Worm (Caenorhabditis elegans) whole organism, early embryonic: ENCODE results near the gene C05B5.8.
A peak's percentile ranks its signal among the peaks of the same experiment; 100 is the strongest.

Source experiments
- B0310.2 ChIP-seq: sonication (generic microtip); optimal IDR thresholded peaks from 2 replicates; lab custom pipeline; 2016; ENCODE audit warnings: mild to moderate bottlenecking, missing genetic modification characterization, missing compliant biosample characterization
- F13C5.2 ChIP-seq: sonication (generic microtip); optimal IDR thresholded peaks from 2 replicates; lab custom pipeline; 2017; ENCODE audit warnings: mild to moderate bottlenecking, missing genetic modification characterization, inconsistent platforms, missing compliant biosample characterization
- aly-1 ChIP-seq: sonication (generic microtip); optimal IDR thresholded peaks from 2 replicates; lab custom pipeline; 2016; ENCODE audit warnings: missing genetic modification characterization, missing compliant biosample characterization
- ama-1 ChIP-seq: fragments of 150-350 bp; optimal IDR thresholded peaks from 2 replicates; lab custom pipeline; 2014
- ceh-13 ChIP-seq: fragments of 200-800 bp; sonication (Bioruptor generic); optimal IDR thresholded peaks from 2 replicates; lab custom pipeline; 2018; ENCODE audit warnings: mild to moderate bottlenecking, missing genetic modification characterization, missing compliant biosample characterization
- ceh-36 ChIP-seq: sonication (generic microtip); optimal IDR thresholded peaks from 2 replicates; lab custom pipeline; 2016; ENCODE audit warnings: missing genetic modification characterization, inconsistent platforms, missing compliant biosample characterization
- ets-7 ChIP-seq: sonication (generic microtip); optimal IDR thresholded peaks from 2 replicates; lab custom pipeline; 2016; ENCODE audit warnings: missing genotype, missing genetic modification characterization, missing compliant biosample characterization
- flt-1 ChIP-seq: fragments of 200-800 bp; sonication (Bioruptor generic); IDR thresholded peaks from 2 replicates; pipeline ENCODE4 v1.3.6; 2022; ENCODE audit warnings: missing genetic modification characterization, missing compliant biosample characterization
- hmbx-1 ChIP-seq: sonication (generic microtip); optimal IDR thresholded peaks from 2 replicates; lab custom pipeline; 2016; ENCODE audit warnings: mild to moderate bottlenecking, missing genetic modification characterization, missing compliant biosample characterization
- hmg-4 ChIP-seq: fragments of 200-800 bp; sonication (Bioruptor generic); optimal IDR thresholded peaks from 2 replicates; lab custom pipeline; 2018; ENCODE audit warnings: mild to moderate bottlenecking, missing genetic modification characterization, missing compliant biosample characterization
- hnd-1 ChIP-seq: sonication (generic microtip); optimal IDR thresholded peaks from 2 replicates; lab custom pipeline; 2016; ENCODE audit warnings: missing genetic modification characterization, missing compliant biosample characterization
- pes-1 ChIP-seq: fragments of 200-800 bp; sonication (Bioruptor generic); IDR thresholded peaks from 2 replicates; pipeline ENCODE4 v1.3.6; 2022; ENCODE audit warnings: missing genetic modification reagents, missing genetic modification characterization, missing compliant biosample characterization
- scrt-1 ChIP-seq: fragments of 200-800 bp; sonication (Bioruptor generic); IDR thresholded peaks from 2 replicates; pipeline ENCODE4 v1.3.6; 2022; ENCODE audit warnings: missing genetic modification characterization, missing compliant biosample characterization
- sea-1 ChIP-seq: fragments of 200-800 bp; sonication (Bioruptor generic); conservative IDR thresholded peaks from 2 replicates; pipeline ENCODE4 v1.3.6; 2022; ENCODE audit warnings: missing genetic modification characterization, missing compliant biosample characterization
- tbx-11 ChIP-seq: fragments of 200-800 bp; sonication (Bioruptor generic); IDR thresholded peaks from 2 replicates; pipeline ENCODE4 v1.3.6; 2022; ENCODE audit warnings: missing genetic modification characterization, missing compliant biosample characterization
- tbx-37 ChIP-seq: fragments of 200-800 bp; sonication (Bioruptor generic); conservative IDR thresholded peaks from 2 replicates; pipeline ENCODE4 v1.3.6; 2022; ENCODE audit warnings: missing genetic modification reagents, missing genetic modification characterization, missing compliant biosample characterization
- tra-4 ChIP-seq: sonication (generic microtip); optimal IDR thresholded peaks from 2 replicates; lab custom pipeline; 2017; ENCODE audit warnings: missing genetic modification characterization, missing compliant biosample characterization

Gene C05B5.8

ce11 chrIII:9982119-9982642, 24.4 kb downstream of the C05B5.8 start:
- no peak for TF ChIP-seq ama-1 (lab: Kevin White, UChicago)

ce11 chrIII:9973765-9974164, 32.8 kb downstream of the C05B5.8 start, which contains the start of gene R10E12.2:
Gene R10E12.2, minus strand, starts transcription at chrIII:9973865.
- TF ChIP-seq ceh-36 (tag; lab: Kevin White, UChicago) (no peak), scrt-1 (GFP tag; lab: Robert Waterston, UW) (no peak), hmg-4 (no peak), ets-7 (tag; lab: Kevin White, UChicago) (no peak), tbx-11 (GFP tag; lab: Robert Waterston, UW) (no peak), tbx-37 (no peak)

- TF ChIP-seq aly-1 (no peak), ceh-13 (GFP tag; lab: Kevin White, UChicago) (no peak), tbx-11 (GFP tag; lab: Robert Waterston, UW) (no peak), pes-1 (no peak), flt-1 (GFP tag; lab: Robert Waterston, UW) (no peak), B0310.2 (tag; lab: Kevin White, UChicago) (no peak), hnd-1 (tag; lab: Kevin White, UChicago) (no peak)
Observed at ce11 chrIII:9972192-9972811, 34.3 kb downstream of the C05B5.8 start.

ce11 chrIII:9969371-9969770, 37.2 kb downstream of the C05B5.8 start:
- TF ChIP-seq ceh-13 (GFP tag; lab: Kevin White, UChicago) (no peak), pes-1 (no peak), scrt-1 (GFP tag; lab: Robert Waterston, UW) (no peak), B0310.2 (tag; lab: Kevin White, UChicago) (no peak), ets-7 (tag; lab: Kevin White, UChicago) (no peak), hmg-4 (peak; percentile 43)

- peak; percentile 58 for TF ChIP-seq ceh-36 (tag; lab: Kevin White, UChicago)
- 0 out of 2 replicates have a peak, but pooled peaks have one; percentile 15 for TF ChIP-seq pes-1
- no peak for TF ChIP-seq hmg-4
Observed at ce11 chrIII:9965444-9965843, 41.1 kb downstream of the C05B5.8 start.

- TF ChIP-seq F13C5.2 = no peak
- TF ChIP-seq B0310.2 (tag; lab: Kevin White, UChicago) = no peak
- TF ChIP-seq pes-1 = no peak
- no peak for TF ChIP-seq ets-7 (tag; lab: Kevin White, UChicago)
- TF ChIP-seq tbx-11 (GFP tag; lab: Robert Waterston, UW) = no peak
- no peak for TF ChIP-seq ceh-13 (GFP tag; lab: Kevin White, UChicago)
- TF ChIP-seq scrt-1 (GFP tag; lab: Robert Waterston, UW) = no peak
- TF ChIP-seq tra-4 = no peak
- no peak for TF ChIP-seq hnd-1 (tag; lab: Kevin White, UChicago)
- no peak for TF ChIP-seq sea-1 (GFP tag; lab: Robert Waterston, UW)
- TF ChIP-seq tbx-37 = no peak
Observed at ce11 chrIII:9964416-9964815, 42.2 kb downstream of the C05B5.8 start.

- TF ChIP-seq ama-1 (lab: Kevin White, UChicago) (no peak), sea-1 (GFP tag; lab: Robert Waterston, UW) (no peak), tra-4 (no peak), pes-1 (no peak), tbx-11 (GFP tag; lab: Robert Waterston, UW) (no peak), ceh-13 (GFP tag; lab: Kevin White, UChicago) (no peak), tbx-37 (no peak), F13C5.2 (no peak), hmg-4 (no peak), aly-1 (no peak), hmbx-1 (tag; lab: Kevin White, UChicago) (no peak), ceh-36 (tag; lab: Kevin White, UChicago) (no peak), scrt-1 (GFP tag; lab: Robert Waterston, UW) (no peak), hnd-1 (tag; lab: Kevin White, UChicago) (no peak)
Observed at ce11 chrIII:9963447-9963846, 43.1 kb downstream of the C05B5.8 start.

- TF ChIP-seq ets-7 (tag; lab: Kevin White, UChicago) (no peak), tra-4 (no peak), ceh-36 (tag; lab: Kevin White, UChicago) (no peak), tbx-11 (GFP tag; lab: Robert Waterston, UW) (no peak), pes-1 (no peak), flt-1 (GFP tag; lab: Robert Waterston, UW) (no peak), hmg-4 (no peak), sea-1 (GFP tag; lab: Robert Waterston, UW) (no peak), hmbx-1 (tag; lab: Kevin White, UChicago) (no peak), ceh-13 (GFP tag; lab: Kevin White, UChicago) (no peak), F13C5.2 (no peak), hnd-1 (tag; lab: Kevin White, UChicago) (no peak), B0310.2 (tag; lab: Kevin White, UChicago) (no peak)
Observed at ce11 chrIII:9956665-9957401, 49.8 kb downstream of the C05B5.8 start, which contains the start of gene alx-1. Gene alx-1, plus strand, starts transcription at chrIII:9957351.
